Worm (Caenorhabditis elegans) whole organism, mixed stage, embryonic: Measurements from ENCODE around the gene F42A6.6.

Experiments used
- M03D4.4 ChIP-seq: sonication (generic microtip); optimal IDR thresholded peaks from 2 replicates; lab custom pipeline; 2017; ENCODE audit warnings: mild to moderate bottlenecking, missing genetic modification characterization, missing compliant biosample characterization
- bed-3 ChIP-seq: fragments of 200-800 bp; sonication (Bioruptor generic); optimal IDR thresholded peaks from 3 replicates; lab custom pipeline; 2018; ENCODE audit warnings: mild to moderate bottlenecking, missing genetic modification characterization, moderate library complexity, missing compliant biosample characterization
- blmp-1 ChIP-seq: fragments of 150-350 bp; optimal IDR thresholded peaks from 2 replicates; lab custom pipeline; 2014; ENCODE audit warnings: missing biosample characterization, missing genetic modification characterization
- ceh-39 ChIP-seq: fragments of 150-350 bp; optimal IDR thresholded peaks from 2 replicates; lab custom pipeline; 2014; ENCODE audit warnings: missing biosample characterization, missing genetic modification characterization
- ceh-43 ChIP-seq: fragments of 200-800 bp; sonication (Bioruptor generic); optimal IDR thresholded peaks from 2 replicates; lab custom pipeline; 2018; ENCODE audit warnings: mild to moderate bottlenecking, missing genetic modification characterization, moderate library complexity, missing compliant biosample characterization
- ceh-83 ChIP-seq: fragments of 200-800 bp; sonication (Bioruptor generic); optimal IDR thresholded peaks from 2 replicates; lab custom pipeline; 2018; ENCODE audit warnings: mild to moderate bottlenecking, missing genetic modification characterization, missing compliant biosample characterization
- ces-1 ChIP-seq: fragments of 150-350 bp; optimal IDR thresholded peaks from 2 replicates; lab custom pipeline; 2014; ENCODE audit warnings: missing biosample characterization, missing genetic modification reagents, missing genetic modification characterization
- cnd-1 ChIP-seq: fragments of 200-800 bp; sonication (Bioruptor generic); optimal IDR thresholded peaks from 2 replicates; lab custom pipeline; 2018; ENCODE audit warnings: mild to moderate bottlenecking, missing genetic modification characterization, missing compliant biosample characterization
- drap-1 ChIP-seq: fragments of 200-800 bp; sonication (Bioruptor generic); optimal IDR thresholded peaks from 3 replicates; lab custom pipeline; 2018; ENCODE audit warnings: mild to moderate bottlenecking, missing genetic modification characterization, missing compliant biosample characterization
- elt-1 ChIP-seq: sonication (generic microtip); optimal IDR thresholded peaks from 2 replicates; lab custom pipeline; 2017; ENCODE audit warnings: missing genetic modification characterization, mild to moderate bottlenecking, missing compliant biosample characterization, antibody characterized with exemption, moderate library complexity, borderline replicate concordance; ENCODE audit not compliant: insufficient read depth
- flh-1 ChIP-seq: fragments of 200-800 bp; sonication (Bioruptor generic); optimal IDR thresholded peaks from 2 replicates; lab custom pipeline; 2018; ENCODE audit warnings: mild to moderate bottlenecking, missing genetic modification characterization, moderate library complexity, missing compliant biosample characterization
- ham-2 ChIP-seq: fragments of 200-800 bp; sonication (Bioruptor generic); optimal IDR thresholded peaks from 2 replicates; lab custom pipeline; 2018; ENCODE audit warnings: mild to moderate bottlenecking, missing genetic modification characterization, missing compliant biosample characterization
- hlh-1 ChIP-seq: fragments of 150-350 bp; optimal IDR thresholded peaks from 2 replicates; lab custom pipeline; 2014; ENCODE audit warnings: missing biosample characterization, missing genetic modification reagents, missing genetic modification characterization
- lin-13 ChIP-seq: fragments of 150-350 bp; optimal IDR thresholded peaks from 2 replicates; lab custom pipeline; 2014; ENCODE audit warnings: missing biosample characterization, missing genetic modification characterization
- mab-5 ChIP-seq: fragments of 150-350 bp; optimal IDR thresholded peaks from 2 replicates; lab custom pipeline; 2014; ENCODE audit warnings: missing biosample characterization, missing genetic modification characterization
- mep-1 ChIP-seq: fragments of 150-350 bp; optimal IDR thresholded peaks from 2 replicates; lab custom pipeline; 2017; ENCODE audit warnings: missing biosample characterization, missing genetic modification reagents, missing genetic modification characterization, inconsistent platforms
- mls-2 ChIP-seq: sonication (generic microtip); optimal IDR thresholded peaks from 2 replicates; lab custom pipeline; 2016; ENCODE audit warnings: mild to moderate bottlenecking, missing genetic modification characterization, moderate library complexity, missing compliant biosample characterization
- nhr-2 ChIP-seq: fragments of 150-350 bp; optimal IDR thresholded peaks from 2 replicates; lab custom pipeline; 2014; ENCODE audit warnings: missing biosample characterization, missing genetic modification characterization
- nhr-237 ChIP-seq: fragments of 150-350 bp; optimal IDR thresholded peaks from 2 replicates; lab custom pipeline; 2014; ENCODE audit warnings: missing biosample characterization, missing genetic modification characterization
- nhr-28 ChIP-seq: fragments of 150-350 bp; optimal IDR thresholded peaks from 2 replicates; lab custom pipeline; 2014; ENCODE audit warnings: missing biosample characterization, missing genetic modification characterization
- nhr-76 ChIP-seq: sonication (generic microtip); optimal IDR thresholded peaks from 2 replicates; lab custom pipeline; 2017; ENCODE audit warnings: missing biosample characterization, missing genetic modification characterization
- pha-4 ChIP-seq: fragments of 150-350 bp; optimal IDR thresholded peaks from 2 replicates; lab custom pipeline; 2018; ENCODE audit warnings: missing biosample characterization, missing genetic modification reagents, missing genetic modification characterization
- sem-2 ChIP-seq: fragments of 200-800 bp; sonication (Bioruptor generic); optimal IDR thresholded peaks from 2 replicates; lab custom pipeline; 2018; ENCODE audit warnings: mild to moderate bottlenecking, missing genetic modification characterization, missing compliant biosample characterization
- snpc-4 ChIP-seq: fragments of 150-350 bp; optimal IDR thresholded peaks from 2 replicates; lab custom pipeline; 2014; ENCODE audit warnings: missing biosample characterization, missing genetic modification characterization
- unc-120 ChIP-seq: sonication (generic microtip); optimal IDR thresholded peaks from 2 replicates; lab custom pipeline; 2017; ENCODE audit warnings: missing genetic modification characterization, missing compliant biosample characterization; ENCODE audit not compliant: poor library complexity, severe bottlenecking
- unc-39 ChIP-seq: fragments of 150-350 bp; optimal IDR thresholded peaks from 2 replicates; lab custom pipeline; 2014; ENCODE audit warnings: missing biosample characterization, missing genetic modification characterization
- zip-8 ChIP-seq: fragments of 150-350 bp; optimal IDR thresholded peaks from 2 replicates; lab custom pipeline; 2014; ENCODE audit warnings: missing biosample characterization, missing genetic modification characterization

Gene F42A6.6

ce11 chrIV:3368638-3369247 is 32.1 kb upstream of the F42A6.6 start, which contains the start of gene vha-19:
Gene vha-19, plus strand, starts transcription at chrIV:3369197.
- no peak for TF ChIP-seq bed-3 (GFP tag; lab: Kevin White, UChicago)
- peak; percentile 6 for TF ChIP-seq nhr-237 (tag; lab: Kevin White, UChicago)
- no peak for TF ChIP-seq flh-1 (GFP tag; lab: Kevin White, UChicago)

ce11 chrIV:3363784-3364183 is 27.1 kb upstream of the F42A6.6 start:
- TF ChIP-seq ceh-83 (GFP tag; lab: Kevin White, UChicago) (no peak), elt-1 (no peak), nhr-76 (no peak), nhr-28 (tag; lab: Kevin White, UChicago) (no peak), M03D4.4 (tag; lab: Kevin White, UChicago) (no peak), ceh-43 (GFP tag; lab: Kevin White, UChicago) (no peak), mep-1 (tag; lab: Kevin White, UChicago) (no peak), cnd-1 (no peak), mab-5 (tag; lab: Kevin White, UChicago) (no peak)

- TF ChIP-seq unc-39 (tag; lab: Kevin White, UChicago) = no peak
- TF ChIP-seq drap-1 (GFP tag; lab: Kevin White, UChicago) = no peak
- TF ChIP-seq, all 35 proteins: peak for 0
Measured at ce11 chrIV:3363221-3363620, 26.5 kb upstream of the F42A6.6 start, which contains the start of gene Y55H10A.2. Gene Y55H10A.2, plus strand, starts transcription at chrIV:3363521.

ce11 chrIV:3354757-3355156 is 18.1 kb upstream of the F42A6.6 start, which contains the start of gene F42A6.1:
Gene F42A6.1, plus strand, starts transcription at chrIV:3355057.
- TF ChIP-seq ces-1 (GFP tag; lab: Kevin White, UChicago) (no peak), blmp-1 (no peak), nhr-2 (no peak)

ce11 chrIV:3352019-3352418 is 15.3 kb upstream of the F42A6.6 start:
- TF ChIP-seq zip-8 (tag; lab: Kevin White, UChicago) (no peak), ces-1 (GFP tag; lab: Kevin White, UChicago) (peak; percentile 11)

ce11 chrIV:3349977-3350580 is 13.4 kb upstream of the F42A6.6 start, which contains the start of gene elks-1:
Gene elks-1, minus strand, starts transcription at chrIV:3350027.
- peak; percentile 5 for TF ChIP-seq ceh-39
- peak; percentile 38 for TF ChIP-seq ham-2 (GFP tag; lab: Kevin White, UChicago)
- TF ChIP-seq nhr-28 (tag; lab: Kevin White, UChicago) = no peak
- TF ChIP-seq ces-1 (GFP tag; lab: Kevin White, UChicago) = peak; percentile 66
- no peak for TF ChIP-seq M03D4.4 (tag; lab: Kevin White, UChicago)
- no peak for TF ChIP-seq nhr-2
- TF ChIP-seq lin-13 (tag; lab: Kevin White, UChicago) = no peak
- TF ChIP-seq nhr-76 = no peak
- TF ChIP-seq zip-8 (tag; lab: Kevin White, UChicago) = no peak
- TF ChIP-seq nhr-237 (tag; lab: Kevin White, UChicago) = peak; percentile 15
- peak; percentile 8 for TF ChIP-seq mls-2 (tag; lab: Kevin White, UChicago)
- no peak for TF ChIP-seq blmp-1
- TF ChIP-seq mep-1 (tag; lab: Kevin White, UChicago) = peak; percentile 32
- no peak for TF ChIP-seq flh-1 (GFP tag; lab: Kevin White, UChicago)
- peak; percentile 16 for TF ChIP-seq hlh-1 (tag; lab: Kevin White, UChicago)
- no peak for TF ChIP-seq ceh-83 (GFP tag; lab: Kevin White, UChicago)
- TF ChIP-seq unc-120 (tag; lab: Kevin White, UChicago) = peak; percentile 3
- TF ChIP-seq, all 35 proteins: peak for 8

- TF ChIP-seq M03D4.4 (tag; lab: Kevin White, UChicago) (no peak), lin-13 (tag; lab: Kevin White, UChicago) (no peak), snpc-4 (no peak), sem-2 (no peak), pha-4 (no peak), bed-3 (GFP tag; lab: Kevin White, UChicago) (no peak), nhr-76 (no peak)
Measured at ce11 chrIV:3348334-3348733, 11.7 kb upstream of the F42A6.6 start.
